Fruit fly (Drosophila melanogaster) whole organism, embryonic: ENCODE results near the gene CG6163.
A peak's percentile ranks its signal among the peaks of the same experiment; 100 is the strongest.

Experiments used
- Antp ChIP-seq: fragments of 200-800 bp; sonication (Bioruptor generic); optimal IDR thresholded peaks from 3 replicates; lab custom pipeline; 2016; ENCODE audit warnings: missing biosample characterization, missing genetic modification characterization
- BEAF-32 ChIP-seq: fragments of 200-800 bp; sonication (Bioruptor generic); optimal IDR thresholded peaks from 3 replicates; lab custom pipeline; 2017; ENCODE audit warnings: missing biosample characterization, missing genetic modification characterization, mild to moderate bottlenecking, moderate library complexity, missing genetic modification reagents
- CG10147 ChIP-seq: fragments of 200-800 bp; sonication (Bioruptor generic); optimal IDR thresholded peaks from 2 replicates; lab custom pipeline; 2019; ENCODE audit warnings: missing biosample characterization, mild to moderate bottlenecking, missing genetic modification characterization, moderate library complexity
- CG10274 ChIP-seq: fragments of 200-800 bp; sonication (Bioruptor generic); optimal IDR thresholded peaks from 3 replicates; lab custom pipeline; 2017; ENCODE audit warnings: missing biosample characterization, mild to moderate bottlenecking, missing genetic modification characterization
- CG10366 ChIP-seq: fragments of 200-800 bp; sonication (Bioruptor generic); IDR thresholded peaks from 2 replicates; pipeline ENCODE4 v1.3.6; 2022; ENCODE audit warnings: missing biosample characterization, missing genetic modification characterization
- CG10543 ChIP-seq: fragments of 200-800 bp; sonication (Bioruptor generic); optimal IDR thresholded peaks from 3 replicates; lab custom pipeline; 2017; ENCODE audit warnings: missing biosample characterization, mild to moderate bottlenecking, missing genetic modification characterization, moderate library complexity
- CG10959 ChIP-seq: fragments of 200-800 bp; sonication (Bioruptor generic); IDR thresholded peaks from 2 replicates; pipeline ENCODE4 v1.3.6; 2022; ENCODE audit warnings: missing biosample characterization, missing genetic modification characterization
- CG11456 ChIP-seq: fragments of 200-800 bp; sonication (Bioruptor generic); IDR thresholded peaks from 3 replicates; pipeline ENCODE4 v1.3.6; 2022; ENCODE audit warnings: missing biosample characterization, missing genetic modification characterization
- CG12219 ChIP-seq: fragments of 200-800 bp; sonication (Bioruptor generic); optimal IDR thresholded peaks from 3 replicates; lab custom pipeline; 2018; ENCODE audit warnings: missing biosample characterization, mild to moderate bottlenecking, missing genetic modification characterization
- CG13894 ChIP-seq: fragments of 200-800 bp; sonication (Bioruptor generic); optimal IDR thresholded peaks from 3 replicates; lab custom pipeline; 2018; ENCODE audit warnings: missing biosample characterization, mild to moderate bottlenecking, missing genetic modification characterization, moderate library complexity
- CG14014 ChIP-seq: fragments of 200-800 bp; sonication (Bioruptor generic); IDR thresholded peaks from 2 replicates; pipeline ENCODE4 v1.3.6; 2022; ENCODE audit warnings: missing biosample characterization, missing genetic modification characterization
- CG16779 ChIP-seq: fragments of 200-800 bp; sonication (Bioruptor generic); IDR thresholded peaks from 2 replicates; pipeline ENCODE4 v1.3.6; 2022; ENCODE audit warnings: missing biosample characterization, missing genetic modification characterization
- CG16863 ChIP-seq: fragments of 200-800 bp; sonication (Bioruptor generic); optimal IDR thresholded peaks from 3 replicates; lab custom pipeline; 2016; ENCODE audit warnings: missing biosample characterization, missing genetic modification characterization
- CG18011 ChIP-seq: fragments of 200-800 bp; sonication (Bioruptor generic); optimal IDR thresholded peaks from 2 replicates; lab custom pipeline; 2017; ENCODE audit warnings: missing biosample characterization, missing genetic modification characterization, mild to moderate bottlenecking, moderate library complexity, missing genotype
- CG18262 ChIP-seq: fragments of 200-800 bp; optimal IDR thresholded peaks from 3 replicates; lab custom pipeline; 2019; ENCODE audit warnings: missing biosample characterization, mild to moderate bottlenecking, missing genetic modification characterization, moderate library complexity
- CG2202 ChIP-seq: fragments of 200-800 bp; sonication (Bioruptor generic); optimal IDR thresholded peaks from 2 replicates; lab custom pipeline; 2018; ENCODE audit warnings: missing biosample characterization, mild to moderate bottlenecking, missing genetic modification characterization
- CG2712 ChIP-seq: fragments of 200-800 bp; optimal IDR thresholded peaks from 3 replicates; lab custom pipeline; 2019; ENCODE audit warnings: missing biosample characterization, mild to moderate bottlenecking, missing genetic modification characterization, moderate library complexity
- CG34422 ChIP-seq: fragments of 200-800 bp; sonication (Bioruptor generic); IDR thresholded peaks from 3 replicates; pipeline ENCODE4 v1.3.6; 2022; ENCODE audit warnings: missing biosample characterization, missing genetic modification characterization
- CG3838 ChIP-seq: fragments of 200-800 bp; sonication (Bioruptor generic); optimal IDR thresholded peaks from 3 replicates; lab custom pipeline; 2016; ENCODE audit warnings: missing biosample characterization, missing genetic modification characterization
- CG7963 ChIP-seq: fragments of 200-800 bp; sonication (Bioruptor generic); IDR thresholded peaks from 3 replicates; pipeline ENCODE4 v1.3.6; 2022; ENCODE audit warnings: missing biosample characterization, missing genetic modification characterization; ENCODE audit not compliant: partially characterized antibody
- CG8281 ChIP-seq: fragments of 200-800 bp; sonication (Bioruptor generic); optimal IDR thresholded peaks from 2 replicates; lab custom pipeline; 2018; ENCODE audit warnings: missing biosample characterization, mild to moderate bottlenecking, missing genetic modification characterization, moderate library complexity
- CG9797 ChIP-seq: fragments of 200-800 bp; sonication (Bioruptor generic); optimal IDR thresholded peaks from 3 replicates; lab custom pipeline; 2018; ENCODE audit warnings: missing biosample characterization, mild to moderate bottlenecking, missing genetic modification characterization
- CG9817 ChIP-seq: fragments of 200-800 bp; sonication (Bioruptor generic); optimal IDR thresholded peaks from 2 replicates; lab custom pipeline; 2018; ENCODE audit warnings: missing biosample characterization, mild to moderate bottlenecking, missing genetic modification characterization, moderate library complexity
- Eip74EF ChIP-seq, 2 experiments: fragments of 200-800 bp in 1 of 2; fragments of >200 bp in 1 of 2; sonication (Bioruptor generic) in 1 of 2; optimal IDR thresholded peaks; 2 replicates each; lab custom pipeline; 2017 to 2019; ENCODE audit warnings: missing biosample characterization in 2 of 2, missing genetic modification characterization in 2 of 2, mild to moderate bottlenecking in 1 of 2, moderate library complexity in 1 of 2
- HLH4C ChIP-seq: fragments of 200-800 bp; sonication (Bioruptor generic); IDR thresholded peaks from 3 replicates; pipeline ENCODE4 v1.3.6; 2022; ENCODE audit warnings: missing biosample characterization, missing genetic modification characterization; ENCODE audit not compliant: partially characterized antibody
- Hr78 ChIP-seq, 2 experiments: fragments of 200-800 bp in 1 of 2; fragments of >200 bp in 1 of 2; sonication (Bioruptor generic) in 1 of 2; optimal IDR thresholded peaks; 2 replicates each; lab custom pipeline; 2017 to 2019; ENCODE audit warnings: missing biosample characterization in 2 of 2, missing genetic modification characterization in 2 of 2, mild to moderate bottlenecking in 1 of 2, moderate library complexity in 1 of 2
- Mes4 ChIP-seq: fragments of 200-800 bp; sonication (Bioruptor generic); optimal IDR thresholded peaks from 2 replicates; lab custom pipeline; 2016; ENCODE audit warnings: missing biosample characterization, missing genetic modification characterization
- Nf-YB ChIP-seq: fragments of 200-800 bp; sonication (Bioruptor generic); optimal IDR thresholded peaks from 3 replicates; lab custom pipeline; 2019; ENCODE audit warnings: missing biosample characterization, mild to moderate bottlenecking, missing genetic modification characterization, moderate library complexity
- Nf-YC ChIP-seq: fragments of 200-800 bp; optimal IDR thresholded peaks from 3 replicates; lab custom pipeline; 2019; ENCODE audit warnings: missing biosample characterization, mild to moderate bottlenecking, missing genetic modification characterization, moderate library complexity
- Oli ChIP-seq: fragments of 200-800 bp; sonication (Bioruptor generic); optimal IDR thresholded peaks from 2 replicates; lab custom pipeline; 2018; ENCODE audit warnings: missing biosample characterization, mild to moderate bottlenecking, missing genetic modification characterization, moderate library complexity
- Sox100B ChIP-seq: fragments of 200-800 bp; sonication (Bioruptor generic); optimal IDR thresholded peaks from 3 replicates; lab custom pipeline; 2018; ENCODE audit warnings: missing biosample characterization, mild to moderate bottlenecking, missing genetic modification characterization
- Taf1 ChIP-seq: fragments of 200-800 bp; sonication (Bioruptor generic); IDR thresholded peaks from 2 replicates; pipeline ENCODE4 v1.3.6; 2022; ENCODE audit warnings: missing biosample characterization, missing genetic modification characterization
- Xrp1 ChIP-seq: fragments of 200-800 bp; sonication (Bioruptor generic); IDR thresholded peaks from 2 replicates; pipeline ENCODE4 v1.3.6; 2022; ENCODE audit warnings: missing biosample characterization, missing genetic modification characterization
- bsh ChIP-seq, 2 experiments: fragments of 200-800 bp; sonication (Bioruptor generic); optimal IDR thresholded peaks; 2 replicates each; lab custom pipeline; 2017 to 2018; ENCODE audit warnings: mild to moderate bottlenecking in 2 of 2, missing biosample characterization in 2 of 2, missing genetic modification characterization in 2 of 2, moderate library complexity in 1 of 2
- cad ChIP-seq: fragments of >200 bp; optimal IDR thresholded peaks from 2 replicates; lab custom pipeline; 2017; ENCODE audit warnings: missing biosample characterization, missing genetic modification characterization
- chm ChIP-seq: fragments of 200-800 bp; sonication (Bioruptor generic); IDR thresholded peaks from 2 replicates; pipeline ENCODE4 v1.3.6; 2022; ENCODE audit warnings: missing biosample characterization, missing genetic modification characterization
- crol ChIP-seq: fragments of 200-800 bp; sonication (Bioruptor generic); IDR thresholded peaks from 2 replicates; pipeline ENCODE4 v1.3.6; 2022; ENCODE audit warnings: missing biosample characterization, missing genetic modification characterization
- ewg ChIP-seq: fragments of 200-800 bp; sonication (Bioruptor generic); optimal IDR thresholded peaks from 3 replicates; lab custom pipeline; 2017; ENCODE audit warnings: mild to moderate bottlenecking, missing biosample characterization, missing genetic modification reagents, missing genetic modification characterization
- fd96Cb ChIP-seq: fragments of 200-800 bp; sonication (Bioruptor generic); optimal IDR thresholded peaks from 2 replicates; lab custom pipeline; 2018; ENCODE audit warnings: missing biosample characterization, mild to moderate bottlenecking, missing genetic modification characterization, moderate library complexity
- gem ChIP-seq: fragments of 200-800 bp; sonication (Bioruptor generic); optimal IDR thresholded peaks from 2 replicates; lab custom pipeline; 2019; ENCODE audit warnings: missing biosample characterization, mild to moderate bottlenecking, missing genetic modification characterization, moderate library complexity
- grn ChIP-seq: fragments of 200-800 bp; sonication (Bioruptor generic); optimal IDR thresholded peaks from 3 replicates; lab custom pipeline; 2017; ENCODE audit warnings: missing biosample characterization, missing genetic modification characterization
- gsb-n ChIP-seq: fragments of 200-800 bp; sonication (Bioruptor generic); optimal IDR thresholded peaks from 3 replicates; lab custom pipeline; 2018; ENCODE audit warnings: missing biosample characterization, mild to moderate bottlenecking, missing genetic modification characterization
- nmo ChIP-seq: fragments of 200-800 bp; sonication (Bioruptor generic); optimal IDR thresholded peaks from 2 replicates; lab custom pipeline; 2018; ENCODE audit warnings: missing biosample characterization, mild to moderate bottlenecking, missing genetic modification characterization, moderate library complexity
- prd ChIP-seq, 3 experiments: fragments of >200 bp in 2 of 3; fragments of 200-800 bp in 1 of 3; sonication (Bioruptor generic) in 1 of 3; optimal IDR thresholded peaks in 2 of 3; IDR thresholded peaks in 1 of 3; 2 replicates in 2 of 3; 3 replicates in 1 of 3; pipeline versions ENCODE4 v1.3.6 to Lab custom; 2017 to 2022; ENCODE audit warnings: missing biosample characterization in 1 of 3, missing genetic modification characterization in 1 of 3
- sc ChIP-seq, 3 experiments: fragments of >200 bp in 2 of 3; fragments of 200-800 bp in 1 of 3; sonication (Bioruptor generic) in 1 of 3; optimal IDR thresholded peaks; 2 replicates in 2 of 3; 3 replicates in 1 of 3; lab custom pipeline; 2017; ENCODE audit warnings: mild to moderate bottlenecking in 1 of 3, missing biosample characterization in 1 of 3, missing genetic modification characterization in 1 of 3, missing genetic modification reagents in 1 of 3
- so ChIP-seq: fragments of 200-800 bp; sonication (Bioruptor generic); IDR thresholded peaks from 3 replicates; pipeline ENCODE4 v1.3.6; 2022; ENCODE audit warnings: missing biosample characterization, missing genetic modification characterization
- sob ChIP-seq: fragments of 200-800 bp; sonication (Bioruptor generic); IDR thresholded peaks from 2 replicates; pipeline ENCODE4 v1.3.6; 2022; ENCODE audit warnings: missing biosample characterization, missing genetic modification characterization
- yki ChIP-seq: fragments of >200 bp; optimal IDR thresholded peaks from 3 replicates; lab custom pipeline; 2018
- zfh1 ChIP-seq: fragments of 200-800 bp; sonication (Bioruptor generic); IDR thresholded peaks from 3 replicates; pipeline ENCODE4 v1.3.6; 2022; ENCODE audit warnings: missing biosample characterization, missing genetic modification characterization

The CG6163 gene

DNA sequence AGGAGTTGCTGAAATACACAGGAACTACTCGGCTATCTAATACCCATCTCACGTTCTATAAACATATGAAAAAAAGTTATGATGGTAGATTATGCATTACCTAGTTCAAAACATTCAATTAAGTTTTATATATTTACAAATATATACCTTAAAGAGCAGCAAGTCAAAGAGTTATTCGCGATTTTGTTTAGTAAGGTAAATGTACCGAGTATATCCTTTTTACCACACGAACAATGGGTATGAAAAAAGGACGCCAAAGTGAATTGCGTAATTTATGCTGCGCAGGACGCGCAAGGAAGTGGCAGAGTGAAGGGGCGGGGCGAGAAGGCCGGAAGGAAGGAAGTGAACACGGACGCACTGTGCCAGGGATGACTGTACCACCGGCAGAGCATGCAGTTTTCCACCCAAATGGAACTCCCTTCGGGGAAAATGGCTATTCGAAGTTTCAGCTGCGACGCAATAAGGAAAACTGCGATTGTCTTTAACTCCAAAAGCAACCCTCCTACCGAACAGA is 36.0 kb upstream of the CG6163 start (continued):
- peak; percentile 20; the same call in 1 of the 2 replicates for TF ChIP-seq chm (GFP tag; lab: Robert Waterston, UW)
- TF ChIP-seq CG16863 (GFP tag; lab: Kevin White, UChicago), result no peak
- TF ChIP-seq crol, result peak; percentile 61
- no peak for TF ChIP-seq Antp
- TF ChIP-seq CG9797 (GFP tag; lab: Kevin White, UChicago), result no peak
- no peak for TF ChIP-seq zfh1 (GFP tag; lab: Robert Waterston, UW)
- TF ChIP-seq grn, result no peak
- no peak for TF ChIP-seq CG10274 (GFP tag; lab: Kevin White, UChicago)
- no peak for TF ChIP-seq sob (GFP tag; lab: Robert Waterston, UW)
- TF ChIP-seq sc (optimal IDR thresholded peaks at IDR 0.05; lab: Kevin White, UChicago), result no peak
- TF ChIP-seq sc (GFP tag; optimal IDR thresholded peaks at IDR 0.05; lab: Kevin White, UChicago), result no peak
- TF ChIP-seq Xrp1, result peak; percentile 47; the same call in 1 of the 2 replicates
- no peak for TF ChIP-seq CG10147 (GFP tag; lab: Kevin White, UChicago)
- no peak for TF ChIP-seq cad (GFP tag; lab: Kevin White, UChicago)
- TF ChIP-seq gsb-n, result no peak
- TF ChIP-seq CG8281 (tag; lab: Kevin White, UChicago), result no peak
- TF ChIP-seq so (GFP tag; lab: Robert Waterston, UW), result no peak
- no peak for TF ChIP-seq CG3838
- no peak for TF ChIP-seq CG2202 (tag; lab: Kevin White, UChicago)
- no peak for TF ChIP-seq CG9817 (tag; lab: Kevin White, UChicago)
- no peak for TF ChIP-seq CG10959 (GFP tag; lab: Robert Waterston, UW)
- no peak for TF ChIP-seq bsh (GFP tag; optimal IDR thresholded peaks at IDR 0.05; lab: Kevin White, UChicago)
- TF ChIP-seq Mes4 (GFP tag; lab: Kevin White, UChicago), result no peak
- no peak for TF ChIP-seq CG12219 (GFP tag; lab: Kevin White, UChicago)
- no peak for TF ChIP-seq Eip74EF (GFP tag; optimal IDR thresholded peaks at IDR 0.05; lab: Kevin White, UChicago)
- TF ChIP-seq CG16779 (GFP tag; lab: Robert Waterston, UW), result no peak
- no peak for TF ChIP-seq yki
- TF ChIP-seq gem, result peak; percentile 42
- no peak for TF ChIP-seq Nf-YB (GFP tag; lab: Kevin White, UChicago)
- no peak for TF ChIP-seq CG13894
- no peak for TF ChIP-seq HLH4C (GFP tag; lab: Robert Waterston, UW)
- no peak for TF ChIP-seq CG10366 (GFP tag; lab: Robert Waterston, UW)
- no peak for TF ChIP-seq Sox100B (GFP tag; lab: Kevin White, UChicago)
- no peak for TF ChIP-seq CG10543 (GFP tag; lab: Kevin White, UChicago)
- TF ChIP-seq CG2712 (tag; lab: Kevin White, UChicago), result peak; percentile 9
- no peak for TF ChIP-seq CG14014
- TF ChIP-seq Nf-YC (tag; lab: Kevin White, UChicago), result no peak
- peak; percentile 18 for TF ChIP-seq CG18262 (tag; lab: Kevin White, UChicago)
- no peak for TF ChIP-seq CG18011 (GFP tag; lab: Kevin White, UChicago)
- no peak for TF ChIP-seq BEAF-32 (GFP tag; lab: Kevin White, UChicago)
- TF ChIP-seq fd96Cb (tag; lab: Kevin White, UChicago), result peak; percentile 23
- TF ChIP-seq Oli, result no peak
- no peak for TF ChIP-seq CG7963 (GFP tag; lab: Robert Waterston, UW)
- TF ChIP-seq prd (optimal IDR thresholded peaks at IDR 0.05; lab: Kevin White, UChicago), result no peak
- no peak for TF ChIP-seq prd (GFP tag; IDR thresholded peaks at IDR 0.05; lab: Robert Waterston, UW)
- TF ChIP-seq Hr78 (GFP tag; optimal IDR thresholded peaks at IDR 0.05; lab: Kevin White, UChicago), result no peak
- peak; percentile 25 for TF ChIP-seq ewg (GFP tag; lab: Kevin White, UChicago)
- no peak for TF ChIP-seq CG11456
- TF ChIP-seq nmo, result peak; percentile 51
- no peak for TF ChIP-seq CG34422 (GFP tag; lab: Robert Waterston, UW)
- no peak for TF ChIP-seq Taf1 (GFP tag; lab: Robert Waterston, UW)
